Fruit fly (Drosophila melanogaster) whole organism, embryonic: Measurements from ENCODE around the gene scpr-A.

Source experiments
- Adf1 ChIP-seq: fragments of 200-800 bp; sonication (Bioruptor generic); IDR thresholded peaks from 2 replicates; pipeline ENCODE4 v1.3.6; 2022; ENCODE audit warnings: missing biosample characterization, missing genetic modification characterization
- Asciz ChIP-seq: fragments of 200-800 bp; sonication (Bioruptor generic); optimal IDR thresholded peaks from 2 replicates; lab custom pipeline; 2017; ENCODE audit warnings: missing biosample characterization, mild to moderate bottlenecking, missing genetic modification characterization, missing genetic modification reagents
- CG10147 ChIP-seq: fragments of 200-800 bp; sonication (Bioruptor generic); optimal IDR thresholded peaks from 2 replicates; lab custom pipeline; 2019; ENCODE audit warnings: missing biosample characterization, mild to moderate bottlenecking, missing genetic modification characterization, moderate library complexity
- CG17186 ChIP-seq: fragments of 200-800 bp; sonication (Bioruptor generic); optimal IDR thresholded peaks from 3 replicates; lab custom pipeline; 2017; ENCODE audit warnings: missing biosample characterization, missing genetic modification reagents, missing genetic modification characterization
- CG18011 ChIP-seq: fragments of 200-800 bp; sonication (Bioruptor generic); optimal IDR thresholded peaks from 2 replicates; lab custom pipeline; 2017; ENCODE audit warnings: missing biosample characterization, missing genetic modification characterization, mild to moderate bottlenecking, moderate library complexity, missing genotype
- CG2678 ChIP-seq: fragments of 200-800 bp; sonication (Bioruptor generic); optimal IDR thresholded peaks from 3 replicates; lab custom pipeline; 2019; ENCODE audit warnings: missing biosample characterization, mild to moderate bottlenecking, missing genetic modification characterization, moderate library complexity
- CG3163 ChIP-seq: fragments of 200-800 bp; sonication (Bioruptor generic); optimal IDR thresholded peaks from 3 replicates; lab custom pipeline; 2016; ENCODE audit warnings: missing biosample characterization, missing genetic modification characterization
- CG3281 ChIP-seq: fragments of 200-800 bp; sonication (Bioruptor generic); optimal IDR thresholded peaks from 3 replicates; lab custom pipeline; 2017; ENCODE audit warnings: missing biosample characterization, mild to moderate bottlenecking, missing genetic modification characterization
- CG8478 ChIP-seq: fragments of >200 bp; optimal IDR thresholded peaks from 2 replicates; lab custom pipeline; 2018
- CoRest ChIP-seq: fragments of 200-800 bp; sonication (Bioruptor generic); optimal IDR thresholded peaks from 3 replicates; lab custom pipeline; 2018; ENCODE audit warnings: missing biosample characterization, mild to moderate bottlenecking, missing genetic modification characterization, moderate library complexity
- Deaf1 ChIP-seq: fragments of 200-800 bp; optimal IDR thresholded peaks from 3 replicates; lab custom pipeline; 2019; ENCODE audit warnings: missing biosample characterization, mild to moderate bottlenecking, missing genetic modification characterization, moderate library complexity
- Dip2 ChIP-seq: fragments of 200-800 bp; sonication (Bioruptor generic); IDR thresholded peaks from 2 replicates; pipeline ENCODE4 v1.3.6; 2022; ENCODE audit warnings: missing biosample characterization, missing genetic modification characterization
- Dip3 ChIP-seq: fragments of 200-800 bp; sonication (Bioruptor generic); optimal IDR thresholded peaks from 3 replicates; lab custom pipeline; 2016; ENCODE audit warnings: missing biosample characterization, missing genetic modification characterization
- Ets65A ChIP-seq: fragments of 200-800 bp; sonication (Bioruptor generic); peaks from one replicate; lab custom pipeline; 2016; ENCODE audit warnings: missing biosample characterization, missing genetic modification characterization
- GATAe ChIP-seq: fragments of 200-800 bp; sonication (Bioruptor generic); conservative IDR thresholded peaks from 2 replicates; pipeline ENCODE4 v1.3.6; 2022; ENCODE audit warnings: missing biosample characterization, missing genetic modification characterization
- Nf-YB ChIP-seq: fragments of 200-800 bp; sonication (Bioruptor generic); optimal IDR thresholded peaks from 3 replicates; lab custom pipeline; 2019; ENCODE audit warnings: missing biosample characterization, mild to moderate bottlenecking, missing genetic modification characterization, moderate library complexity
- Nf-YC ChIP-seq: fragments of 200-800 bp; optimal IDR thresholded peaks from 3 replicates; lab custom pipeline; 2019; ENCODE audit warnings: missing biosample characterization, mild to moderate bottlenecking, missing genetic modification characterization, moderate library complexity
- Oli ChIP-seq: fragments of 200-800 bp; sonication (Bioruptor generic); optimal IDR thresholded peaks from 2 replicates; lab custom pipeline; 2018; ENCODE audit warnings: missing biosample characterization, mild to moderate bottlenecking, missing genetic modification characterization, moderate library complexity
- Sox100B ChIP-seq: fragments of 200-800 bp; sonication (Bioruptor generic); optimal IDR thresholded peaks from 3 replicates; lab custom pipeline; 2018; ENCODE audit warnings: missing biosample characterization, mild to moderate bottlenecking, missing genetic modification characterization
- Trl ChIP-seq, 3 experiments: fragments of >200 bp in 2 of 3; fragments of 200-800 bp in 1 of 3; sonication (Bioruptor generic) in 1 of 3; optimal IDR thresholded peaks; 2 replicates in 1 of 3; 3 replicates in 2 of 3; lab custom pipeline; 2016 to 2017; ENCODE audit warnings: missing biosample characterization in 1 of 3, missing genetic modification characterization in 1 of 3
- bigmax ChIP-seq: fragments of 200-800 bp; sonication (Bioruptor generic); optimal IDR thresholded peaks from 2 replicates; lab custom pipeline; 2018; ENCODE audit warnings: missing biosample characterization, mild to moderate bottlenecking, missing genetic modification characterization
- cg ChIP-seq: fragments of 200-800 bp; sonication (Bioruptor generic); optimal IDR thresholded peaks from 3 replicates; lab custom pipeline; 2019; ENCODE audit warnings: missing biosample characterization, mild to moderate bottlenecking, missing genetic modification characterization, moderate library complexity
- dm ChIP-seq: fragments of 200-800 bp; sonication (Bioruptor generic); optimal IDR thresholded peaks from 3 replicates; lab custom pipeline; 2016; ENCODE audit warnings: missing biosample characterization, missing genetic modification characterization
- dmrt11E ChIP-seq: fragments of 200-800 bp; sonication (Bioruptor generic); optimal IDR thresholded peaks from 3 replicates; lab custom pipeline; 2018; ENCODE audit warnings: missing biosample characterization, mild to moderate bottlenecking, missing genetic modification characterization, moderate library complexity
- en ChIP-seq: fragments of 200-800 bp; sonication (Bioruptor generic); optimal IDR thresholded peaks from 2 replicates; lab custom pipeline; 2016; ENCODE audit warnings: missing biosample characterization, missing genetic modification characterization
- exex ChIP-seq: fragments of 200-800 bp; sonication (Bioruptor generic); optimal IDR thresholded peaks from 4 replicates; lab custom pipeline; 2018; ENCODE audit warnings: missing biosample characterization, mild to moderate bottlenecking, missing genetic modification characterization, moderate library complexity
- hb ChIP-seq: fragments of 200-800 bp; sonication (Bioruptor generic); IDR thresholded peaks from 3 replicates; pipeline ENCODE4 v1.3.6; 2022; ENCODE audit warnings: missing biosample characterization, missing genetic modification characterization; ENCODE audit not compliant: partially characterized antibody
- jigr1 ChIP-seq: fragments of 200-800 bp; sonication (Bioruptor generic); IDR thresholded peaks from 3 replicates; pipeline ENCODE4 v1.3.6; 2022; ENCODE audit warnings: missing biosample characterization, missing genetic modification characterization
- run ChIP-seq: fragments of 200-800 bp; sonication (Bioruptor generic); optimal IDR thresholded peaks from 3 replicates; lab custom pipeline; 2018; ENCODE audit warnings: missing biosample characterization, mild to moderate bottlenecking, missing genetic modification characterization
- trem ChIP-seq: fragments of 200-800 bp; optimal IDR thresholded peaks from 3 replicates; lab custom pipeline; 2019; ENCODE audit warnings: missing biosample characterization, mild to moderate bottlenecking, missing genetic modification characterization, moderate library complexity
- wek ChIP-seq: fragments of 200-800 bp; sonication (Bioruptor generic); optimal IDR thresholded peaks from 3 replicates; lab custom pipeline; 2018; ENCODE audit warnings: missing biosample characterization, mild to moderate bottlenecking, missing genetic modification characterization, moderate library complexity
- yki ChIP-seq: fragments of >200 bp; optimal IDR thresholded peaks from 3 replicates; lab custom pipeline; 2018
- z ChIP-seq: fragments of 200-800 bp; sonication (Bioruptor generic); IDR thresholded peaks from 3 replicates; pipeline ENCODE4 v1.3.6; 2022; ENCODE audit warnings: missing biosample characterization, missing genetic modification characterization

scpr-A gene

dm6 chr3R:11243951-11244660, 3.1 kb downstream of the scpr-A start, which contains the start of the genes CG17734 and CG5214 (continued):
- TF ChIP-seq CoRest (tag; lab: Kevin White, UChicago) (peak; percentile 55), Asciz (GFP tag; lab: Kevin White, UChicago) (no peak), CG3163 (GFP tag; lab: Kevin White, UChicago) (no peak)
- TF ChIP-seq, all 482 proteins: peak for 95

dm6 chr3R:11245803-11246202, 4.8 kb downstream of the scpr-A start:
- TF ChIP-seq bigmax (GFP tag; lab: Kevin White, UChicago) (no peak), CG17186 (GFP tag; lab: Kevin White, UChicago) (no peak), trem (tag; lab: Kevin White, UChicago) (no peak), exex (tag; lab: Kevin White, UChicago) (peak; percentile 63)

- TF ChIP-seq Dip2 (GFP tag; lab: Robert Waterston, UW) (no peak), exex (tag; lab: Kevin White, UChicago) (peak; percentile 95)
Observed at dm6 chr3R:11246865-11247264, 5.9 kb downstream of the scpr-A start.

- TF ChIP-seq run (tag; lab: Kevin White, UChicago) (no peak), Dip3 (GFP tag; lab: Kevin White, UChicago) (no peak), Oli (tag; lab: Kevin White, UChicago) (no peak), Ets65A (peak; percentile 10), cg (GFP tag; lab: Kevin White, UChicago) (peak; percentile 68), Nf-YB (peak; percentile 33), en (GFP tag; lab: Kevin White, UChicago) (no peak), Nf-YC (tag; lab: Kevin White, UChicago) (peak; percentile 66)
- TF ChIP-seq, all 482 proteins: peak for 4
Observed at dm6 chr3R:11253768-11254167, 12.8 kb downstream of the scpr-A start.

dm6 chr3R:11254382-11254953, 13.5 kb downstream of the scpr-A start:
- TF ChIP-seq CG3281 (GFP tag; lab: Kevin White, UChicago) (no peak), jigr1 (GFP tag; lab: Robert Waterston, UW) (no peak), z (GFP tag; lab: Robert Waterston, UW) (0 out of 3 replicates have a peak, but pooled peaks have one; percentile 6), wek (GFP tag; lab: Kevin White, UChicago) (no peak), dmrt11E (tag; lab: Kevin White, UChicago) (no peak), CG2678 (tag; lab: Kevin White, UChicago) (no peak), yki (peak; percentile 79), CG8478 (no peak), hb (no peak), Nf-YC (tag; lab: Kevin White, UChicago) (peak; percentile 90), GATAe (GFP tag; lab: Robert Waterston, UW) (no peak), Deaf1 (tag; lab: Kevin White, UChicago) (peak; percentile 81), CG18011 (GFP tag; lab: Kevin White, UChicago) (no peak), Adf1 (GFP tag; lab: Robert Waterston, UW) (peak; percentile 86), Trl (optimal IDR thresholded peaks at IDR 0.05; lab: Kevin White, UChicago) (peak; percentile 79 to 85), Trl (GFP tag; optimal IDR thresholded peaks at IDR 0.05; lab: Kevin White, UChicago) (no peak), Nf-YB (peak; percentile 82), dm (GFP tag; lab: Kevin White, UChicago) (no peak), cg (GFP tag; lab: Kevin White, UChicago) (peak; percentile 57), Sox100B (GFP tag; lab: Kevin White, UChicago) (no peak), CG10147 (GFP tag; lab: Kevin White, UChicago) (no peak), Ets65A (peak; percentile 63)
